Fruit fly (Drosophila melanogaster): Measurements from ENCODE around the gene CG42367.

The CG42367 gene

dm6 chr2L:9938631-9939256 is 8.4 kb downstream of the CG42367 start, which contains the start of the genes Datp and CG4619 (continued):
- TF ChIP-seq E2f1 (GFP tag; IDR thresholded peaks at IDR 0.05), result no peak
- TF ChIP-seq Xbp1 (GFP tag; optimal IDR thresholded peaks at IDR 0.05), result peak; percentile 61
- TF ChIP-seq CG17186 (GFP tag; optimal IDR thresholded peaks at IDR 0.05), result peak; percentile 40
- no peak for TF ChIP-seq CG4820 (GFP tag; optimal IDR thresholded peaks at IDR 0.05)
- peak; percentile 21 for TF ChIP-seq CG1647 (GFP tag; optimal IDR thresholded peaks at IDR 0.05)
- TF ChIP-seq ham (GFP tag; IDR thresholded peaks at IDR 0.05), result no peak
- TF ChIP-seq CG11398 (GFP tag; optimal IDR thresholded peaks at IDR 0.05), result no peak
- TF ChIP-seq HLH54F (GFP tag; optimal IDR thresholded peaks at IDR 0.05), result peak; percentile 67
- TF ChIP-seq CG34224 (GFP tag; IDR thresholded peaks at IDR 0.05; ENCODE audit: partially characterized antibody), result peak; percentile 43; the same call in 1 of the 3 replicates
- no peak for TF ChIP-seq corto (GFP tag; optimal IDR thresholded peaks at IDR 0.05)
- TF ChIP-seq crp (GFP tag; optimal IDR thresholded peaks at IDR 0.05), result peak in 1 of 2 experiments; percentile 87
- TF ChIP-seq CG10366 (GFP tag; IDR thresholded peaks at IDR 0.05), result no peak
- peak; percentile 79 for TF ChIP-seq pzg (GFP tag; optimal IDR thresholded peaks at IDR 0.05)
- TF ChIP-seq usp (GFP tag; optimal IDR thresholded peaks at IDR 0.05), result no peak
- TF ChIP-seq nom (GFP tag; optimal IDR thresholded peaks at IDR 0.05), result no peak
- no peak for TF ChIP-seq CG12071 (GFP tag; optimal IDR thresholded peaks at IDR 0.05)
- no peak for TF ChIP-seq luna (GFP tag; optimal IDR thresholded peaks at IDR 0.05)
- TF ChIP-seq CG2712 (tag; optimal IDR thresholded peaks at IDR 0.05), result peak; percentile 16
- TF ChIP-seq bab2 (GFP tag; optimal IDR thresholded peaks at IDR 0.05), result peak; percentile 5
- TF ChIP-seq pros (GFP tag; optimal IDR thresholded peaks at IDR 0.05), result no peak
- peak; percentile 17 for TF ChIP-seq Dp (GFP tag; optimal IDR thresholded peaks at IDR 0.05)
- TF ChIP-seq CG17612 (GFP tag; IDR thresholded peaks at IDR 0.05), result no peak
- TF ChIP-seq lbe (GFP tag; optimal IDR thresholded peaks at IDR 0.05), result peak; percentile 21
- TF ChIP-seq CG13894 (tag; optimal IDR thresholded peaks at IDR 0.05), result no peak
- TF ChIP-seq grau (tag; optimal IDR thresholded peaks at IDR 0.05), result no peak
- no peak for TF ChIP-seq pan (optimal IDR thresholded peaks at IDR 0.05)
- no peak for TF ChIP-seq pan (GFP tag; optimal IDR thresholded peaks at IDR 0.05 in 1 of 2, IDR thresholded peaks at IDR 0.05 in 1 of 2)
- TF ChIP-seq Hand (GFP tag; optimal IDR thresholded peaks at IDR 0.05), result no peak
- no peak for TF ChIP-seq cwo (GFP tag; optimal IDR thresholded peaks at IDR 0.05)
- TF ChIP-seq sens-2 (GFP tag; IDR thresholded peaks at IDR 0.05), result no peak
- TF ChIP-seq gcm2 (GFP tag; optimal IDR thresholded peaks at IDR 0.05), result no peak
- peak; percentile 81 for TF ChIP-seq Rfx (GFP tag; IDR thresholded peaks at IDR 0.05)
- TF ChIP-seq prd (optimal IDR thresholded peaks at IDR 0.05), result no peak
- TF ChIP-seq prd (GFP tag; IDR thresholded peaks at IDR 0.05), result peak; percentile 20; the same call in 1 of the 3 replicates
- no peak for TF ChIP-seq CG30431 (GFP tag; optimal IDR thresholded peaks at IDR 0.05)
- TF ChIP-seq CG2129 (GFP tag; IDR thresholded peaks at IDR 0.05; ENCODE audit: partially characterized antibody), result no peak
- TF ChIP-seq CG4730 (GFP tag; IDR thresholded peaks at IDR 0.05), result no peak
- TF ChIP-seq CG10565 (GFP tag; optimal IDR thresholded peaks at IDR 0.05), result no peak
- no peak for TF ChIP-seq CG8281 (tag; optimal IDR thresholded peaks at IDR 0.05)
- peak; percentile 3 for TF ChIP-seq CG13424 (tag; optimal IDR thresholded peaks at IDR 0.05)
- no peak for TF ChIP-seq Lim3 (GFP tag; IDR thresholded peaks at IDR 0.05)
- no peak for TF ChIP-seq bowl (GFP tag; IDR thresholded peaks at IDR 0.05)
- TF ChIP-seq Myb (GFP tag; optimal IDR thresholded peaks at IDR 0.05), result peak; percentile 80
- 0 out of 2 replicates have a peak, but pooled peaks have one; percentile 20 for TF ChIP-seq wdn (GFP tag; IDR thresholded peaks at IDR 0.05)
- no peak for TF ChIP-seq dmrt99B (tag; optimal IDR thresholded peaks at IDR 0.05)
- TF ChIP-seq Mrtf (GFP tag; IDR thresholded peaks at IDR 0.05), result no peak
- TF ChIP-seq nau (GFP tag; optimal IDR thresholded peaks at IDR 0.05), result no peak
- no peak for TF ChIP-seq schlank (tag; optimal IDR thresholded peaks at IDR 0.05)
- TF ChIP-seq psq (GFP tag; optimal IDR thresholded peaks at IDR 0.05), result no peak
- 0 out of 2 replicates have a peak, but pooled peaks have one; percentile 6 for TF ChIP-seq CG1024 (GFP tag; IDR thresholded peaks at IDR 0.05)

Measured in whole organism, embryonic.